Fruit fly (Drosophila melanogaster) whole organism, embryonic: ENCODE results near the gene CG9961.

Source experiments
- Ada2b ChIP-seq: fragments of 200-800 bp; sonication (Bioruptor generic); IDR thresholded peaks from 2 replicates; pipeline ENCODE4 v1.3.6; 2022; ENCODE audit warnings: missing biosample characterization, missing genetic modification characterization
- Aef1 ChIP-seq: fragments of 200-800 bp; sonication (Bioruptor generic); IDR thresholded peaks from 3 replicates; pipeline ENCODE4 v1.3.6; 2022; ENCODE audit warnings: missing biosample characterization, missing genetic modification characterization
- BtbVII ChIP-seq: fragments of 200-800 bp; sonication (Bioruptor generic); optimal IDR thresholded peaks from 3 replicates; lab custom pipeline; 2017; ENCODE audit warnings: missing biosample characterization, mild to moderate bottlenecking, missing genetic modification characterization
- CG11696 ChIP-seq: fragments of 200-800 bp; sonication (Bioruptor generic); IDR thresholded peaks from 2 replicates; pipeline ENCODE4 v1.3.6; 2022; ENCODE audit warnings: missing biosample characterization, missing genetic modification characterization
- CG13894 ChIP-seq: fragments of 200-800 bp; sonication (Bioruptor generic); optimal IDR thresholded peaks from 3 replicates; lab custom pipeline; 2018; ENCODE audit warnings: missing biosample characterization, mild to moderate bottlenecking, missing genetic modification characterization, moderate library complexity
- CG16813 ChIP-seq: fragments of 200-800 bp; sonication (Bioruptor generic); IDR thresholded peaks from 3 replicates; pipeline ENCODE4 v1.3.6; 2022; ENCODE audit warnings: missing biosample characterization, missing genetic modification characterization; ENCODE audit not compliant: partially characterized antibody
- CG1792 ChIP-seq: fragments of 200-800 bp; sonication (Bioruptor generic); optimal IDR thresholded peaks from 2 replicates; lab custom pipeline; 2016; ENCODE audit warnings: missing biosample characterization, missing genetic modification characterization
- CG30020 ChIP-seq: fragments of 200-800 bp; optimal IDR thresholded peaks from 2 replicates; lab custom pipeline; 2019; ENCODE audit warnings: missing biosample characterization, mild to moderate bottlenecking, missing genetic modification characterization, moderate library complexity
- CG31365 ChIP-seq: fragments of 200-800 bp; sonication (Bioruptor generic); optimal IDR thresholded peaks from 2 replicates; lab custom pipeline; 2018; ENCODE audit warnings: missing biosample characterization, mild to moderate bottlenecking, missing genetic modification characterization
- CG34224 ChIP-seq: fragments of 200-800 bp; sonication (Bioruptor generic); IDR thresholded peaks from 3 replicates; pipeline ENCODE4 v1.3.6; 2022; ENCODE audit warnings: missing biosample characterization, missing genetic modification characterization; ENCODE audit not compliant: partially characterized antibody
- CG4282 ChIP-seq: fragments of 200-800 bp; sonication (Bioruptor generic); optimal IDR thresholded peaks from 2 replicates; lab custom pipeline; 2016; ENCODE audit warnings: missing biosample characterization, missing genetic modification characterization
- CG4730 ChIP-seq: fragments of 200-800 bp; sonication (Bioruptor generic); IDR thresholded peaks from 2 replicates; pipeline ENCODE4 v1.3.6; 2022; ENCODE audit warnings: missing biosample characterization, missing genetic modification characterization
- CG6654 ChIP-seq: fragments of 200-800 bp; sonication (Bioruptor generic); optimal IDR thresholded peaks from 2 replicates; lab custom pipeline; 2017; ENCODE audit warnings: missing biosample characterization, mild to moderate bottlenecking, missing genetic modification characterization
- CG6813 ChIP-seq: fragments of 200-800 bp; sonication (Bioruptor generic); optimal IDR thresholded peaks from 2 replicates; lab custom pipeline; 2017; ENCODE audit warnings: missing biosample characterization, missing genetic modification characterization, mild to moderate bottlenecking, moderate library complexity, missing genetic modification reagents
- CG6854 ChIP-seq: fragments of 200-800 bp; sonication (Bioruptor generic); optimal IDR thresholded peaks from 3 replicates; lab custom pipeline; 2017; ENCODE audit warnings: missing biosample characterization, mild to moderate bottlenecking, missing genetic modification characterization
- CG7556 ChIP-seq: fragments of 200-800 bp; sonication (Bioruptor generic); optimal IDR thresholded peaks from 2 replicates; lab custom pipeline; 2017; ENCODE audit warnings: missing biosample characterization, mild to moderate bottlenecking, missing genetic modification characterization
- CG8089 ChIP-seq: fragments of 200-800 bp; sonication (Bioruptor generic); optimal IDR thresholded peaks from 3 replicates; lab custom pipeline; 2016; ENCODE audit warnings: missing biosample characterization, missing genetic modification characterization
- CG9437 ChIP-seq: fragments of 200-800 bp; sonication (Bioruptor generic); optimal IDR thresholded peaks from 2 replicates; lab custom pipeline; 2018; ENCODE audit warnings: missing biosample characterization, mild to moderate bottlenecking, missing genetic modification characterization
- CG9817 ChIP-seq: fragments of 200-800 bp; sonication (Bioruptor generic); optimal IDR thresholded peaks from 2 replicates; lab custom pipeline; 2018; ENCODE audit warnings: missing biosample characterization, mild to moderate bottlenecking, missing genetic modification characterization, moderate library complexity
- Dip2 ChIP-seq: fragments of 200-800 bp; sonication (Bioruptor generic); IDR thresholded peaks from 2 replicates; pipeline ENCODE4 v1.3.6; 2022; ENCODE audit warnings: missing biosample characterization, missing genetic modification characterization
- Dp ChIP-seq: fragments of 200-800 bp; sonication (Bioruptor generic); optimal IDR thresholded peaks from 2 replicates; lab custom pipeline; 2018; ENCODE audit warnings: missing biosample characterization, mild to moderate bottlenecking, missing genetic modification characterization, moderate library complexity
- Elba2 ChIP-seq: fragments of 200-800 bp; sonication (Bioruptor generic); optimal IDR thresholded peaks from 3 replicates; lab custom pipeline; 2016; ENCODE audit warnings: missing biosample characterization, missing genetic modification characterization
- MESR4 ChIP-seq: fragments of 200-800 bp; sonication (Bioruptor generic); optimal IDR thresholded peaks from 2 replicates; lab custom pipeline; 2018; ENCODE audit warnings: missing biosample characterization, mild to moderate bottlenecking, missing genetic modification characterization, moderate library complexity
- Max ChIP-seq: fragments of 200-800 bp; sonication (Bioruptor generic); optimal IDR thresholded peaks from 2 replicates; lab custom pipeline; 2016; ENCODE audit warnings: missing biosample characterization, mild to moderate bottlenecking, missing genetic modification characterization
- Oaz ChIP-seq: fragments of 200-800 bp; sonication (Bioruptor generic); IDR thresholded peaks from 2 replicates; pipeline ENCODE4 v1.3.6; 2022; ENCODE audit warnings: missing biosample characterization, missing genetic modification characterization
- Oli ChIP-seq: fragments of 200-800 bp; sonication (Bioruptor generic); optimal IDR thresholded peaks from 2 replicates; lab custom pipeline; 2018; ENCODE audit warnings: missing biosample characterization, mild to moderate bottlenecking, missing genetic modification characterization, moderate library complexity
- Rx ChIP-seq: fragments of 200-800 bp; sonication (Bioruptor generic); IDR thresholded peaks from 2 replicates; pipeline ENCODE4 v1.3.6; 2022; ENCODE audit warnings: missing biosample characterization, missing genetic modification characterization
- Six4 ChIP-seq: fragments of 200-800 bp; sonication (Bioruptor generic); optimal IDR thresholded peaks from 2 replicates; lab custom pipeline; 2016; ENCODE audit warnings: missing biosample characterization, missing genetic modification characterization
- Spps ChIP-seq: fragments of 200-800 bp; sonication (Bioruptor generic); optimal IDR thresholded peaks from 2 replicates; lab custom pipeline; 2018; ENCODE audit warnings: missing biosample characterization, mild to moderate bottlenecking, missing genetic modification characterization
- abd-A ChIP-seq: fragments of 200-800 bp; sonication (Bioruptor generic); optimal IDR thresholded peaks from 3 replicates; lab custom pipeline; 2019; ENCODE audit warnings: missing biosample characterization, mild to moderate bottlenecking, missing genetic modification characterization, moderate library complexity
- al ChIP-seq: fragments of 200-800 bp; sonication (Bioruptor generic); IDR thresholded peaks from 2 replicates; pipeline ENCODE4 v1.3.6; 2022; ENCODE audit warnings: missing biosample characterization, missing genetic modification characterization
- cas ChIP-seq: fragments of 200-800 bp; sonication (Bioruptor generic); IDR thresholded peaks from 2 replicates; pipeline ENCODE4 v1.3.6; 2022; ENCODE audit warnings: missing biosample characterization, missing genetic modification characterization
- cato ChIP-seq: fragments of 200-800 bp; sonication (Bioruptor generic); optimal IDR thresholded peaks from 2 replicates; lab custom pipeline; 2016; ENCODE audit warnings: missing biosample characterization, missing genetic modification characterization, borderline replicate concordance
- cg ChIP-seq: fragments of 200-800 bp; sonication (Bioruptor generic); optimal IDR thresholded peaks from 3 replicates; lab custom pipeline; 2019; ENCODE audit warnings: missing biosample characterization, mild to moderate bottlenecking, missing genetic modification characterization, moderate library complexity
- dan ChIP-seq: fragments of 200-800 bp; sonication (Bioruptor generic); IDR thresholded peaks from 2 replicates; pipeline ENCODE4 v1.3.6; 2022; ENCODE audit warnings: missing biosample characterization, missing genetic modification characterization
- esg ChIP-seq: fragments of 200-800 bp; sonication (Bioruptor generic); conservative IDR thresholded peaks from 2 replicates; pipeline ENCODE4 v1.3.6; 2022; ENCODE audit warnings: missing biosample characterization, missing genetic modification characterization
- grn ChIP-seq: fragments of 200-800 bp; sonication (Bioruptor generic); optimal IDR thresholded peaks from 3 replicates; lab custom pipeline; 2017; ENCODE audit warnings: missing biosample characterization, missing genetic modification characterization
- gro ChIP-seq: fragments of 200-800 bp; sonication (Bioruptor generic); optimal IDR thresholded peaks from 2 replicates; lab custom pipeline; 2016; ENCODE audit warnings: missing biosample characterization, missing genetic modification characterization
- hb ChIP-seq: fragments of 200-800 bp; sonication (Bioruptor generic); IDR thresholded peaks from 3 replicates; pipeline ENCODE4 v1.3.6; 2022; ENCODE audit warnings: missing biosample characterization, missing genetic modification characterization; ENCODE audit not compliant: partially characterized antibody
- lab ChIP-seq: fragments of 200-800 bp; sonication (Bioruptor generic); optimal IDR thresholded peaks from 3 replicates; lab custom pipeline; 2017; ENCODE audit warnings: missing biosample characterization, missing genetic modification characterization, mild to moderate bottlenecking, moderate library complexity, missing genetic modification reagents
- mam ChIP-seq: fragments of 200-800 bp; sonication (Bioruptor generic); optimal IDR thresholded peaks from 3 replicates; lab custom pipeline; 2016; ENCODE audit warnings: missing biosample characterization, missing genetic modification characterization
- pfk ChIP-seq: fragments of 200-800 bp; sonication (Bioruptor generic); optimal IDR thresholded peaks from 2 replicates; lab custom pipeline; 2018; ENCODE audit warnings: missing biosample characterization, mild to moderate bottlenecking, missing genetic modification characterization, moderate library complexity
- prd ChIP-seq, 3 experiments: fragments of >200 bp in 2 of 3; fragments of 200-800 bp in 1 of 3; sonication (Bioruptor generic) in 1 of 3; optimal IDR thresholded peaks in 2 of 3; IDR thresholded peaks in 1 of 3; 2 replicates in 2 of 3; 3 replicates in 1 of 3; pipeline versions ENCODE4 v1.3.6 to Lab custom; 2017 to 2022; ENCODE audit warnings: missing biosample characterization in 1 of 3, missing genetic modification characterization in 1 of 3
- row ChIP-seq: fragments of 200-800 bp; sonication (Bioruptor generic); IDR thresholded peaks from 3 replicates; pipeline ENCODE4 v1.3.6; 2022; ENCODE audit warnings: missing biosample characterization, missing genetic modification characterization
- sc ChIP-seq, 3 experiments: fragments of >200 bp in 2 of 3; fragments of 200-800 bp in 1 of 3; sonication (Bioruptor generic) in 1 of 3; optimal IDR thresholded peaks; 2 replicates in 2 of 3; 3 replicates in 1 of 3; lab custom pipeline; 2017; ENCODE audit warnings: mild to moderate bottlenecking in 1 of 3, missing biosample characterization in 1 of 3, missing genetic modification characterization in 1 of 3, missing genetic modification reagents in 1 of 3
- sisA ChIP-seq: fragments of 200-800 bp; sonication (Bioruptor generic); IDR thresholded peaks from 2 replicates; pipeline ENCODE4 v1.3.6; 2022; ENCODE audit warnings: missing biosample characterization, missing genetic modification characterization
- slp2 ChIP-seq: fragments of 200-800 bp; sonication (Bioruptor generic); optimal IDR thresholded peaks from 2 replicates; lab custom pipeline; 2016; ENCODE audit warnings: missing biosample characterization, missing genetic modification characterization
- z ChIP-seq: fragments of 200-800 bp; sonication (Bioruptor generic); IDR thresholded peaks from 3 replicates; pipeline ENCODE4 v1.3.6; 2022; ENCODE audit warnings: missing biosample characterization, missing genetic modification characterization

The CG9961 gene

DNA sequence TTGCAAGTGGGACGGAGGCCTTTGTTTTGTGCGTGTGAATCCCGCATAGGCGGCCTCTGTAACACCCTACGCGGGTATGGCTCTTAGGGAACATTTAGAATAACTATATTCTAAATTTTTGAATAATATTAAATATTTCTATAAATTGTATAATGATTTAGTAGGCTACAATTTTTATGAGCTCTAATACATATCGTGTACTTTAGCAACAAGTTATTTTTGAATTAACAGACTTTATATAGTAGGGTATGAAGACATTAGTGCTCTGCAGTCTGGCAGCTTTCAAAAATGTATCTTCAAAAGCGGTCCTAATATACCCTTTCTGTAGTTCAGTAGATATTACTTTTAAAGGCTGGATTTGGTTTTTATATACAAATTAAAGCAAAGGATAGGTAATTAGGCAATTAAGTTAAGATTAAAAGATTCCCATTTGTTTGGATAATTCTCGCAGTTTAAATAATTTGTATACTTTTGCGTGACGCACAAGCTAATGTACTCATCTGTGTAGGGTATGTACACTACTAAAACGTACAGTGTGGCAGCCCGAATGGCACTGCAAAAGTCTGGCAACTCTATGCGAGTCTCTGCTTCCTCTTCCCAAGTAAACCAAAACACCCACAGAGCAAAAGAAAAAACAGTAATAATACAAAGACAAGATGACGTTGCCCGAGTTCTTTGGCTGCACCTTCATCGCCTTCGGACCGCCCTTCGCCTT lies 21.1 kb upstream of the CG9961 start, which contains the start of the genes Snx21 and aph-1 (continued):
- TF ChIP-seq z (GFP tag; lab: Robert Waterston, UW) (peak; percentile 56; the same call in 1 of the 3 replicates), Rx (GFP tag; lab: Robert Waterston, UW) (peak; percentile 84), cas (GFP tag; lab: Robert Waterston, UW) (peak; percentile 59; the same call in 1 of the 2 replicates), CG6854 (GFP tag; lab: Kevin White, UChicago) (peak; percentile 88), sc (optimal IDR thresholded peaks at IDR 0.05; lab: Kevin White, UChicago) (no peak), sc (GFP tag; optimal IDR thresholded peaks at IDR 0.05; lab: Kevin White, UChicago) (peak; percentile 87), CG13894 (tag; lab: Kevin White, UChicago) (peak; percentile 92), Oli (tag; lab: Kevin White, UChicago) (peak; percentile 94), CG6654 (GFP tag; lab: Kevin White, UChicago) (peak; percentile 69), MESR4 (GFP tag; lab: Kevin White, UChicago) (peak; percentile 56), esg (GFP tag; lab: Robert Waterston, UW) (peak; percentile 85), Dip2 (GFP tag; lab: Robert Waterston, UW) (peak; percentile 39; the same call in 1 of the 2 replicates), Max (GFP tag; lab: Kevin White, UChicago) (peak; percentile 91), slp2 (peak; percentile 78), CG9817 (tag; lab: Kevin White, UChicago) (peak; percentile 91), hb (GFP tag; lab: Robert Waterston, UW) (no peak), CG31365 (peak; percentile 55), CG11696 (no peak; the same call in 1 of the 2 replicates), abd-A (tag; lab: Kevin White, UChicago) (peak; percentile 85), Elba2 (no peak), Aef1 (peak; percentile 88), CG1792 (GFP tag; lab: Kevin White, UChicago) (peak; percentile 76), CG4730 (GFP tag; lab: Robert Waterston, UW) (peak; percentile 79), CG6813 (peak; percentile 84), pfk (GFP tag; lab: Kevin White, UChicago) (peak; percentile 12), CG34224 (GFP tag; lab: Robert Waterston, UW) (no peak), sisA (GFP tag; lab: Robert Waterston, UW) (peak; percentile 89), CG30020 (tag; lab: Kevin White, UChicago) (peak; percentile 79), Six4 (GFP tag; lab: Kevin White, UChicago) (peak; percentile 85), gro (peak; percentile 78), Ada2b (peak; percentile 74), grn (GFP tag; lab: Kevin White, UChicago) (peak; percentile 25), prd (optimal IDR thresholded peaks at IDR 0.05; lab: Kevin White, UChicago) (no peak), prd (GFP tag; IDR thresholded peaks at IDR 0.05; lab: Robert Waterston, UW) (peak; percentile 93), cg (no peak), CG8089 (GFP tag; lab: Kevin White, UChicago) (peak; percentile 81), CG4282 (GFP tag; lab: Kevin White, UChicago) (peak; percentile 64), CG7556 (peak; percentile 92), dan (GFP tag; lab: Robert Waterston, UW) (peak; percentile 72; the same call in 1 of the 2 replicates), cato (GFP tag; lab: Kevin White, UChicago) (peak; percentile 90), CG16813 (GFP tag; lab: Robert Waterston, UW) (peak; percentile 18; the same call in 1 of the 3 replicates), CG9437 (GFP tag; lab: Kevin White, UChicago) (peak; percentile 89), al (GFP tag; lab: Robert Waterston, UW) (peak; percentile 81), lab (GFP tag; lab: Kevin White, UChicago) (peak; percentile 95), BtbVII (GFP tag; lab: Kevin White, UChicago) (peak; percentile 91), Spps (tag; lab: Kevin White, UChicago) (peak; percentile 75), row (GFP tag; lab: Robert Waterston, UW) (peak; percentile 100), Oaz (GFP tag; lab: Robert Waterston, UW) (peak; percentile 80), Dp (no peak), mam (peak; percentile 94)
